Fruit fly (Drosophila melanogaster) ovary, adult (tissue): ENCODE measurements around the gene CG6763.
A peak's percentile ranks its signal among the peaks of the same experiment; 100 is the strongest.

ENCODE experiments used
- CG17801 ChIP-seq: fragments of 200-800 bp; optimal IDR thresholded peaks from 2 replicates; lab custom pipeline; 2019; ENCODE audit warnings: missing biosample characterization, mild to moderate bottlenecking, missing genetic modification characterization, moderate library complexity; ENCODE audit not compliant: partially characterized antibody

The CG6763 gene

DNA sequence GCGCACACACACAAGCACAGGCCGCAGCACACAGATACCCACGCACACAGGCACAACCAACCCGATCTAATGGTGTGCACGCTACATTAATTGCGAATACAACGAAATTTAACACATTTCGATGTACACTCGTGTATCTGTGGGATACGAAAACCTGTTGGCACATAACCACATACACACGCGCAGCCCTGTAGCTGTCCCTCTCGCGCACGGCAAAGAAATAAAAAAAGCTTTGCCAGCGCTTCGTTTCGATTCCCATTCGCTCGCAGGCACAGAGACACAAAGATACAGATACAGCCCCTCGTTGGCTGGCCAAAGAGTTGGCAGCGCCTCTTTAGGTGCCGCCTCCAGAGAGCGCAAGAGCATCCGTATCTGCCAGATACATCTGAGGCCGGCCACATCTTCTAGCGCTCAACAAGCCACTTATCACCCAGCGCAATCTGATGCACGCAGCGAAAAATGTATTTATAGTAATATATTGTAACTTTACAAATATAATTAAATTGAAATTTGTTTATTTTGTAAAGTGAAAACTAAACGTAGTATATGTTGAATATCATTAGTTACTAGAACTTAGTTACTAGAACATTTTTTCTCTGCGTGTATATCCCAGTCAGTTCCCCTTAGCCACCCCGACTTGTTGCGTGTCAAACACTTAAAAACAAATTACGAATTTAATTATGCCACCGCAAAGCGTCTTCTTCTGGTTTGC is 9.4 kb downstream of the CG6763 start:
- TF ChIP-seq CG17801 (GFP tag; lab: Kevin White, UChicago) = no peak

DNA sequence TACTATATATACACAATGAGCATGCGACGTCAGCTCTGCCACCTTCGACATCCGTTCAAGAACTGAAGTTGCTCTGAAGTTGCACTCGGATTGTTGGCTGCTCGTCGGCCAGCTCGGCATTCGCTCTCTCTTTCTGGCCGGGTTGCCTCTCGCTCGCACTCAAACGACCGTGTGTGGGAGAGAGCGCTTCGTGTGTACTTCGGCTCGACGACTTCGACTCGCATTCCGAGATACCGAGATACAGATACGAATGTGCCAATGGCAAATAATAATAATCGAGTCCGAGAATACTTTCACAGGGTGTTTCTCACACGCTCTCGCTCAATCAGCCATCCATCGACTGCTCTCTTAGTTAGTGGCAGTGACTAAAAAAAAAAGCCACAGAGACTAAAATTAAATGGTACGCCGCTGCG is 11.6 kb downstream of the CG6763 start:
- TF ChIP-seq CG17801 (GFP tag; lab: Kevin White, UChicago) = peak; percentile 60

DNA sequence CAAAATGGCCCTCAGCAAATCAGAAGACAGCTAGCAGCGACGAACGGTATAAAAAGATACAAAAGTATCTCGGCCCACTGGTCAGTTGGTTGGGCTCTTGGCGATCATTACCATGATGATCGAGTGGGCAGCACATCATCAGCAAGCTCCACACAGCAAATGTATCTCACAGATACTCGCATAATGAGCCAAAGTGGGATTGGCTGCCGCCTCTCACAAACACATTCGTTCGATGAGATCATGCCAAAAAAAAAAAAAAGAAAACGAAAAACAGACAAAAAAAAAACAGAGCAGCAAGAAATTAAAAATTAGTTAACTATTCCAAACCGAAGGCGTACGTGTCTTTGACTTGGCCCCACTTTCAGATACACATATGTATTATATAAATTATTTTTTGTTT is 12.3 kb downstream of the CG6763 start:
- TF ChIP-seq CG17801 (GFP tag; lab: Kevin White, UChicago) = no peak

DNA sequence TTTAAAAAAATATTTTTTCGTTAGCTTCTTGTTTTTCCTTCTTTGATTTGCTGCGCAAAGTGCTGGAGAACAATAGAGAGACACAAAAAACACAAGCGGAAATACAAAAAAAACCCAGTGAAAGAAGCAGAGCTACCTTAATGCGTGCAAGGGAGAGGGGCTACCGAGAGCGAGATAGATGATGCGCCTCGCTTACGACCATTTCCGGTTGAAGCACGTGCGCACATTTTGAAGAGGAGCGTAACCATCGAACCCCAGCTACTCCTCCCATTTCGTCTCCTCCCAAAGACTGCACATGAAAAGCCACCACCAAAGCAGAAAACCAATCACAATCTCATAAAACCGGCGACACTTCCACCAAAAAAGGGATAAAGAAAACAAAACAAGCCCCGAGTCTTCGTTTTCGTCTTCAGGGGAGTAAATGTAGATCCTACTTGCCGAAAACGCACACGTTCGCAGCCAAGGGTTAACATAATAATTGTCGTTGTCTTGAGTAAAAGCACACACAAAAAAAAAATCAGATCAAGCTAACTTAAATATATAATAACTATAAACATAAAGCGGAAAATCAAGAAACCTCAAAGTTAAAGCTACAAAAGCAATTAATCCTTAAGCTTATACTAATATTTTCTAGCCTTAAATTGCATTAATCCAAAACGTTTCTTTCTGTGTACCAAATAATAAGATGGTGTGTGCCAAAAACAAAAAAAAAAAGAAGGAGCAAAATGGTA is 13.5 kb downstream of the CG6763 start:
- TF ChIP-seq CG17801 (GFP tag; lab: Kevin White, UChicago) = no peak

DNA sequence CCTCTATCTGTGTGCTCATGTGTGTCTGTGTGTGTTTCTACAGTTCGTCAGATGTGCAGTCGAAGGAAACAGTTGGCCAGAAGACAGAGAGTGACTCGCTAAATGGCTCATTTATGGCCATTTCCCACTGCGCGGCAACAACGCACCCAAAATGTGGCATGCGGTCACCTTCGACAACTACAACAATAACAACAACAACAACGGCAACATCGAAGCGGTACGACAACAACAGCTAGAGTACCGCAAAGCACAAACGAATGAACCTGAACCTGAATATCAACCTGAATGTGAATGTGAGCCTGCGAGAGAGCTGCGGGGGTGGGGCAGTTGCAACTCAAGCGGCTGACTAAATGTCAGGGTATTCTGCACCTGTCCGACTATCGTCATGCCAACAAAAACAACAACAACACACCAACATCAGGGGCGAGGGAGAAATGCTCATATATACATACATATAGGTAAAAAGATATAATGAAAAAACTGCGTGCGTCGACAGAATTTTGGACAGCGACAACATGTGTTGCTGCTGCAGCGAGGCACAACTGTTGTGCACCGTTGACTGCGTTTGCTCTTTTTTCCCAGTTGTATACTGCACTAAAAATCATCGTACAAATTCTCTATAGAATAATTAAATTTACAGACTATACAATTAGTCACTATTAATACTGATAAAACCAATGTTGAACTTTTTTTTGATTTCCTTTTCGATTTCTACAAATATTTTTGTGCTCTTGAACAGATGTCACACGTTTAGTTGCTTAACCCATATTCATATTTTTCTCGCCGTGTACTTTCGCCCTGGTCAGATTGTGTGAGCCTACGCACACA is 16.5 kb downstream of the CG6763 start:
- no peak for TF ChIP-seq CG17801 (GFP tag; lab: Kevin White, UChicago)

DNA sequence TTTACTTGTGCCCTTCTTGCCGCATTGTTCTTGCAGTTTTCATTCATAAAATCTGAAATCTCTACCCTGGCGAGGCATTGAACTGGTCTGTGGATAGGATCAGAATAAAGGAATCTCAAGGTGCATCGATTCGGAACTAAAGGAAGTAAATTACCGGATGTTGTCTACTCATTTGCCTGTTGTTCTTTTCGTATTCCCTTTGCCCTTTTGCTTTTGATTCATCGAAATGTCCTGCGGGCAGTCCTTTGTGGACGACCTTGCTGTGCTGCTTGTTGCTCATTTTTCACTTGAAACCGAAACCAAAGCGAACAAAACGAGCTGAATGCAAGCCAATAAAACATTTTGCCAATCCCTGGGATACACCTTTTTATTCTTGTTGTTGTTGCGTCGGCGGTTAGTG is 17.5 kb downstream of the CG6763 start:
- TF ChIP-seq CG17801 (GFP tag; lab: Kevin White, UChicago) = no peak

DNA sequence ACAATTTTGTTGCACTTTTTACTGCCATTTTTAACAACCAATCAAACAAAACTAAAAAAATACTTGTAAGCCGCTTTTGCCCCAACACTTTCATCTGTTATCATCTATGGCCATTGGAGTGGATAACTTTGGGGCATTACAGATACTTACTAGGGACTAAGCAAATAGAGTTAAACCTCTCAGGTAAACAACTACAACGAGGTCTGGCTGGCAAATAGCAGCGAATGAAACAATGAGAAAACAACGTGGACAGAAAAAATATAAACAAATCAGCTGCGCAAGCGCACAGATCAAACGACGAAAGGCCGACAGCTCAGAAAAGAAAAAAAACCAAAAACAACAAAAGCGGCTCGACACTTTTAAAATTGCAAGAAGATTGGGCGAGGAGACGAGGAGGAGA is 18.4 kb downstream of the CG6763 start:
- no peak for TF ChIP-seq CG17801 (GFP tag; lab: Kevin White, UChicago)

DNA sequence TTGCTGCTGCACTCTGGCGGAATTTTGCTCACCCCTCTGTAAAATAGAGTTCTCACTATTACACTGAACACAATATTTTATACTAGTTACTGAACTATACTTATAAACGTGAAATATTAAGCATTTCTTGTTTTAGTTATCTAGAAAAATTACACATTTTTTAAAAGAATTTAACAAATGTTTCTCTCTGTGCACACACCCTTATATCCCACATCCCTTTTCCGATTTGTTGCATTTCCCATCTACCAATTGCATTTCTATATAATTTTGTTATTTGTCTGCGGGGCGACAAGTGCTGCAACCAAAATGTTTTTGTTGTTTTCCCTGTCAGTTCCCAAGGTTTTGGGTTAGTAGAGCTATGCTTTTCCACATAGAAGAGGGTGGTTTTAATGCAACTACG is 19.5 kb downstream of the CG6763 start:
- no peak for TF ChIP-seq CG17801 (GFP tag; lab: Kevin White, UChicago)

DNA sequence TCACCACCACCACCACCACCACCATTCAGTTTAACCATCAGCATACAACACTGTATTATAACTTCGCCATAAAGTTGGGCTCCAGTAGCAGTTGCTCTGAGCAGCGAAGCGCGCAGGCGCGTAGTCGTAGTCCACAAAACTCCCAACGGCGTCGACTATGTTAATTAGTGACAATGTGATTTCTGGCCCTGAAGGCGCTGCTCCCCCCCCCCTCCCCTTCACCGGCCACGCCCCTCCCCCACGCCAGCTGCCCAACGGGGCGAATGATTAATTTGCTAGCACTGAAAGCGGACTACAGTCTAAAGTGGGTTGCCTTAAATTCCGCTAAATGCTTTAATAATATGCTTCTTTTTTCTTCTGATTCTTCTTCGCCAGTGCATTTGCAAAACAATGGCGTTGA is 23.0 kb downstream of the CG6763 start:
- TF ChIP-seq CG17801 (GFP tag; lab: Kevin White, UChicago) = no peak

DNA sequence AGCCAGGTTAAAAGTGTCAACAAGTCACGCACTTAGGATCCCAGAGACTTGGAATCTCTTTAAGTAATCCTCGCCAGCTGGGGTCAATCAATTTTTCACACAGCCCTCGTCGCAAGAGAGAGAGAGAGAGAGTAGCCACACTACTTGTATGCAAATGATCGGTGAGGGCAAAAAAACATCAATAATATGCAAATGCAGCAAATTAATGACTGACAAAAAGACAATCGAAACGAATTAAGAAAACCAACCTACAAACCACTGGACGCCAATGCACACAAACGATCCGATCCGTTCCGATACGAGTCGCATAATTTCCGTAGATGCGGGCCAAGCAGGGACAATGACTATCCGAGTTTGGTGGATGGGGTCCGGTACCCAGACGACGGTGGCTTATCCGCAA is 25.9 kb downstream of the CG6763 start:
- TF ChIP-seq CG17801 (GFP tag; lab: Kevin White, UChicago) = no peak

DNA sequence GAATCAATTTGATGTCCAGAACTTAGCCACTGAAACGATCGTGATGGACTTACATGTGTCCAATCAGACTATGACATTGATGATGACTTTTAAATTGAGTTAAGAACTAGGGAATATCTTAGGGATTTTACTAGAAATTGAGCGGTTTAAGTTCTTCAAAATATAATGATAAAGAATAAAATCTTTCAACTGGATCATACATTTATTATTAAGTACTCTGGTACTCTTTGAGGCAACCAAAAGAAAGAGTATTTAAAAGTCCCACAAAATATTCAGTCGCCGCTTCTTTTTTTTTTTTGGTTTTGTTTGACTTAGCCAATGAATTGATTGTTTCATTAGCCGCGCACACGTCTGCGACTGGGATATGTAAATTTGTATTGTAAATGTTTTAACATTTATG is 26.3 kb downstream of the CG6763 start:
- no peak for TF ChIP-seq CG17801 (GFP tag; lab: Kevin White, UChicago)

DNA sequence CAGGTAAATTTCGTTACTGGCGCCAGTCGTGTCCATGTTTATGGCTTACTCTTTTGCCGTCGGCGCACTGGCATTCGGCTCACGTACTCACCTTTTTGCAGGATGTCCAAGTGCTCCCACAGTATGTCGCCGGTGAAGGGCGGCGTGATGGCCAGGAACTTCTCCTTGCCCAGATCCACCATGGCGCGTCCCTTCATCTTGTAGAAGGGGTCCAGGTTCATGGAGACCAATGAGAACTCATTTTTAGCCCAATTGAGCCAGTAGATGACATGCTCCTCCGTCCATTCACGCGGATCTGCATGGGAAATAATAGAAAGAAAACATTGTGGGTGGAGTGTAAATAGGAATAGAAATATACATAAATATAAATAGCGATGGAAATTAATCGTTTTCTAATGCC is 29.0 kb downstream of the CG6763 start:
- TF ChIP-seq CG17801 (GFP tag; lab: Kevin White, UChicago) = no peak

DNA sequence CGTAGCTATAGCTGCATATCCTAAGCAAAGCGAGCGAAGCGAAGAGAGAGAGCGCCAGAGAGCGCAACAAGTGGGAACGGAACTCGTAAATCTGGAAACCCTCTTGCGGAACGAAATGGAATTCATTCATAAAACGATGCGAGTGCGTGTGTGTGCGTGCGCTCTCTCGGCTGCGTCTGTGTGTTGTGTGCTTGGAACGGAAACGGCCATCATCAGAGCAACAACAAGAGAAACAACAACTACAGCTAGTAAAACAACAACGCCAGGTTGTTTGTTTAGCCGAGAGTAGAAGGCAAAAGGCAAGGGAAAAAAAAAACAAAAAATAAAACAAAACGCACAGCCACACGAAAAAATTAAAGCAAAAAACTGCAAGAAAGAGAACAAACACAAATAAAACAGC is 30.5 kb downstream of the CG6763 start:
- TF ChIP-seq CG17801 (GFP tag; lab: Kevin White, UChicago) = peak; percentile 16

DNA sequence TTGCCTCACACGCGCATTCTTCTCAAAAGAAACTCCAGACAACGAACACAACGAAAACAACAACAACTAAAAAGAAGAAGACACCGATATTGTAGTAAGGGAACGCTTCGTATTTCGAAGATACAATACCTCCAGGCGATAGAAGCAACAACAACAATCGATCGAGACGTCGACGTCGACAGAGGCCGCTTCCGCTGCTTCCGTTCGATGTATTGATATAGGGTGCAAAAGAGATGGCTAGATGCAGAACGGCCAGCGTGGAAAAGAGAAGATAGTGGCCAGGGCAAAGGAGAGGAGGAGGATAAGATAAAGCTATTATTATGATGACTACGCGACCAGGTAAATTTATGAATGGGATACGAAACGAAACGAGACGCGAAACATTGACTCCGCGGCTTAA is 31.4 kb downstream of the CG6763 start:
- TF ChIP-seq CG17801 (GFP tag; lab: Kevin White, UChicago) = no peak

DNA sequence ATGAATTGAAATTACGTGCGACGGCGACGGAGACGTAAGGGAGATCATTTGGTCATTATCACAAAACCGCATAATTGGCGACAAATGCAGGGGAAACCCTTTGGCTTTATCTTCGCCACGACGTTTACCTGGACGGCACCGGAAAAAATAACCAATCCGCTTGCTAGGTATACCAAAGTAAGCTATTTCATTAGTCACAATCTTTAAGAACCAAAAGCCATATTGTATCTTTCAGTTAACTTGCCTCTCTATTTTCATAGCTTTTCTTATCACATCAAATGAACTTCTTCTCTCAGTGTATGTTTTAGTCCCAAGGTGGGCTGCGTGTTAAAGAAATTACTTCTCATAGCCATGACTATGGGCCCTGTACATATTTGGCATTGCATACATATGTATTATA is 31.8 kb downstream of the CG6763 start:
- TF ChIP-seq CG17801 (GFP tag; lab: Kevin White, UChicago) = no peak
